Worm (Caenorhabditis elegans): Measurements from ENCODE around the gene F49H6.8.

F49H6.8 gene

ce11 chrV:17016787-17017186, 5.7 kb downstream of the F49H6.8 start, which contains the start of gene srh-97:
Gene srh-97 (plus strand): TSS chrV:17017087.
- TF ChIP-seq jun-1 (tag; optimal IDR thresholded peaks at IDR 0.05): no peak
- TF ChIP-seq nhr-11 (tag; optimal IDR thresholded peaks at IDR 0.05): no peak
- no peak for TF ChIP-seq lin-15B (tag; optimal IDR thresholded peaks at IDR 0.05)
- no peak for TF ChIP-seq pha-4 (tag; optimal IDR thresholded peaks at IDR 0.05)
- TF ChIP-seq ceh-82 (tag; optimal IDR thresholded peaks at IDR 0.05): no peak
- no peak for TF ChIP-seq tbx-2 (tag; optimal IDR thresholded peaks at IDR 0.05)
- no peak for TF ChIP-seq eor-1 (tag; optimal IDR thresholded peaks at IDR 0.05)
- TF ChIP-seq unc-39 (tag; optimal IDR thresholded peaks at IDR 0.05): no peak
- no peak for TF ChIP-seq ceh-9 (tag; optimal IDR thresholded peaks at IDR 0.05)
- TF ChIP-seq snpc-4 (tag; optimal IDR thresholded peaks at IDR 0.05): no peak
- no peak for TF ChIP-seq zag-1 (tag; optimal IDR thresholded peaks at IDR 0.05)

- TF ChIP-seq ZK546.5 (tag; optimal IDR thresholded peaks at IDR 0.05) (no peak), ztf-4 (tag; optimal IDR thresholded peaks at IDR 0.05) (no peak), lsy-12 (tag; optimal IDR thresholded peaks at IDR 0.05) (no peak), elt-2 (tag; optimal IDR thresholded peaks at IDR 0.05) (peak; percentile 95), ceh-9 (tag; optimal IDR thresholded peaks at IDR 0.05) (no peak), mml-1 (tag; optimal IDR thresholded peaks at IDR 0.05) (no peak), nhr-28 (tag; optimal IDR thresholded peaks at IDR 0.05) (no peak), aly-2 (tag; optimal IDR thresholded peaks at IDR 0.05) (no peak), pqm-1 (tag; optimal IDR thresholded peaks at IDR 0.05) (peak; percentile 74), ceh-16 (tag; optimal IDR thresholded peaks at IDR 0.05) (no peak), lin-39 (tag; optimal IDR thresholded peaks at IDR 0.05) (no peak), nhr-23 (tag; optimal IDR thresholded peaks at IDR 0.05) (no peak), unc-62 (GFP tag; optimal IDR thresholded peaks at IDR 0.05) (no peak), fos-1 (tag; optimal IDR thresholded peaks at IDR 0.05) (no peak), jun-1 (tag; optimal IDR thresholded peaks at IDR 0.05) (peak; percentile 4), egl-27 (tag; optimal IDR thresholded peaks at IDR 0.05) (no peak), ceh-28 (tag; optimal IDR thresholded peaks at IDR 0.05) (no peak)
Measured at ce11 chrV:17014050-17014449, 8.4 kb downstream of the F49H6.8 start, which contains the start of gene clc-13. Gene clc-13 (plus strand): TSS chrV:17014408.

- no peak for TF ChIP-seq nhr-67 (tag; optimal IDR thresholded peaks at IDR 0.05)
- TF ChIP-seq nhr-11 (tag; optimal IDR thresholded peaks at IDR 0.05): no peak
- no peak for TF ChIP-seq sea-2 (GFP tag; optimal IDR thresholded peaks at IDR 0.05)
- TF ChIP-seq jun-1 (tag; optimal IDR thresholded peaks at IDR 0.05): no peak
- no peak for TF ChIP-seq eor-1 (tag; optimal IDR thresholded peaks at IDR 0.05)
- no peak for TF ChIP-seq ceh-82 (tag; optimal IDR thresholded peaks at IDR 0.05)
- no peak for TF ChIP-seq R02D3.7 (tag; optimal IDR thresholded peaks at IDR 0.05)
- no peak for TF ChIP-seq ZK546.5 (tag; optimal IDR thresholded peaks at IDR 0.05)
Measured at ce11 chrV:17013232-17013631, 9.2 kb downstream of the F49H6.8 start, which contains the start of gene clec-241. Gene clec-241 (minus strand): TSS chrV:17013332.

- no peak for TF ChIP-seq zag-1 (tag; optimal IDR thresholded peaks at IDR 0.05)
- TF ChIP-seq pqm-1 (tag; optimal IDR thresholded peaks at IDR 0.05): peak; percentile 77
- TF ChIP-seq aly-2 (tag; optimal IDR thresholded peaks at IDR 0.05): no peak
- peak; percentile 64 for TF ChIP-seq elt-2 (tag; optimal IDR thresholded peaks at IDR 0.05)
- TF ChIP-seq daf-12 (tag; optimal IDR thresholded peaks at IDR 0.05): no peak
Measured at ce11 chrV:17009342-17010064, 13.0 kb downstream of the F49H6.8 start, which contains the start of the genes clc-12 and clec-240. Gene clc-12 (minus strand): TSS chrV:17009388. Gene clec-240 (plus strand): TSS chrV:17010014.

- TF ChIP-seq elt-3 (tag; optimal IDR thresholded peaks at IDR 0.05): no peak
- no peak for TF ChIP-seq zag-1 (tag; optimal IDR thresholded peaks at IDR 0.05)
- TF ChIP-seq nhr-28 (tag; optimal IDR thresholded peaks at IDR 0.05): no peak
- TF ChIP-seq tbx-2 (tag; optimal IDR thresholded peaks at IDR 0.05): no peak
- no peak for TF ChIP-seq nhr-67 (tag; optimal IDR thresholded peaks at IDR 0.05)
- no peak for TF ChIP-seq R02D3.7 (tag; optimal IDR thresholded peaks at IDR 0.05)
- TF ChIP-seq elt-2 (tag; optimal IDR thresholded peaks at IDR 0.05): no peak
- TF ChIP-seq nhr-11 (tag; optimal IDR thresholded peaks at IDR 0.05): no peak
- TF ChIP-seq nhr-25 (tag; optimal IDR thresholded peaks at IDR 0.05): no peak
- TF ChIP-seq ceh-28 (tag; optimal IDR thresholded peaks at IDR 0.05): no peak
- TF ChIP-seq mml-1 (tag; optimal IDR thresholded peaks at IDR 0.05): no peak
- no peak for TF ChIP-seq unc-39 (tag; optimal IDR thresholded peaks at IDR 0.05)
- TF ChIP-seq ceh-9 (tag; optimal IDR thresholded peaks at IDR 0.05): no peak
- TF ChIP-seq nhr-43 (tag; optimal IDR thresholded peaks at IDR 0.05; ENCODE audit: poor library complexity, severe bottlenecking): no peak
- TF ChIP-seq nhr-12 (tag; optimal IDR thresholded peaks at IDR 0.05): no peak
- TF ChIP-seq nhr-237 (tag; optimal IDR thresholded peaks at IDR 0.05): no peak
- TF ChIP-seq lsy-12 (tag; optimal IDR thresholded peaks at IDR 0.05): no peak
- no peak for TF ChIP-seq ztf-4 (tag; optimal IDR thresholded peaks at IDR 0.05)
- TF ChIP-seq jun-1 (tag; optimal IDR thresholded peaks at IDR 0.05): no peak
Measured at ce11 chrV:17008302-17008701, 14.2 kb downstream of the F49H6.8 start, which contains the start of gene sri-69. Gene sri-69 (minus strand): TSS chrV:17008402.
